Fruit fly (Drosophila melanogaster) whole organism, embryonic: ENCODE results near the gene dmrt11E.

Source experiments
- Awh ChIP-seq: fragments of 200-800 bp; sonication (Bioruptor generic); IDR thresholded peaks from 2 replicates; pipeline ENCODE4, ENCODE4 v1.3.6; 2022; ENCODE audit warnings: missing biosample characterization, missing genetic modification characterization
- Bteb2 ChIP-seq: fragments of 200-800 bp; sonication (Bioruptor generic); optimal IDR thresholded peaks from 2 replicates; lab custom pipeline; 2016; ENCODE audit warnings: missing biosample characterization, missing genetic modification characterization
- CG10274 ChIP-seq: fragments of 200-800 bp; sonication (Bioruptor generic); optimal IDR thresholded peaks from 3 replicates; lab custom pipeline; 2017; ENCODE audit warnings: missing biosample characterization, mild to moderate bottlenecking, missing genetic modification characterization
- CG10654 ChIP-seq: fragments of 200-800 bp; sonication (Bioruptor generic); optimal IDR thresholded peaks from 2 replicates; lab custom pipeline; 2016; ENCODE audit warnings: missing biosample characterization, missing genetic modification characterization
- CG11398 ChIP-seq: fragments of 200-800 bp; sonication (Bioruptor generic); optimal IDR thresholded peaks from 2 replicates; lab custom pipeline; 2016; ENCODE audit warnings: missing biosample characterization, missing genetic modification characterization
- CG11456 ChIP-seq: fragments of 200-800 bp; sonication (Bioruptor generic); IDR thresholded peaks from 3 replicates; pipeline ENCODE4 v1.3.6; 2022; ENCODE audit warnings: missing biosample characterization, missing genetic modification characterization
- CG11723 ChIP-seq: fragments of 200-800 bp; sonication (Bioruptor generic); optimal IDR thresholded peaks from 2 replicates; lab custom pipeline; 2017; ENCODE audit warnings: missing biosample characterization, mild to moderate bottlenecking, missing genetic modification characterization
- CG12071 ChIP-seq: fragments of 200-800 bp; sonication (Bioruptor generic); optimal IDR thresholded peaks from 3 replicates; lab custom pipeline; 2018; ENCODE audit warnings: missing biosample characterization, mild to moderate bottlenecking, missing genetic modification characterization
- CG13296 ChIP-seq: fragments of 200-800 bp; sonication (Bioruptor generic); optimal IDR thresholded peaks from 3 replicates; lab custom pipeline; 2018; ENCODE audit warnings: missing biosample characterization, mild to moderate bottlenecking, missing genetic modification characterization
- CG16863 ChIP-seq: fragments of 200-800 bp; sonication (Bioruptor generic); optimal IDR thresholded peaks from 3 replicates; lab custom pipeline; 2016; ENCODE audit warnings: missing biosample characterization, missing genetic modification characterization
- CG32767 ChIP-seq: fragments of 200-800 bp; sonication (Bioruptor generic); IDR thresholded peaks from 2 replicates; pipeline ENCODE4 v1.3.6; 2022; ENCODE audit warnings: missing biosample characterization, missing genetic modification characterization
- CG32772 ChIP-seq: fragments of 200-800 bp; sonication (Bioruptor generic); IDR thresholded peaks from 2 replicates; pipeline ENCODE4 v1.3.6; 2022; ENCODE audit warnings: missing biosample characterization, missing genetic modification characterization
- CG34224 ChIP-seq: fragments of 200-800 bp; sonication (Bioruptor generic); IDR thresholded peaks from 3 replicates; pipeline ENCODE4 v1.3.6; 2022; ENCODE audit warnings: missing biosample characterization, missing genetic modification characterization; ENCODE audit not compliant: partially characterized antibody
- CG4328 ChIP-seq: fragments of 200-800 bp; sonication (Bioruptor generic); optimal IDR thresholded peaks from 3 replicates; lab custom pipeline; 2017; ENCODE audit warnings: missing biosample characterization, missing genetic modification reagents, missing genetic modification characterization
- CG4360 ChIP-seq: fragments of 200-800 bp; sonication (Bioruptor generic); IDR thresholded peaks from 2 replicates; pipeline ENCODE4 v1.3.6; 2022; ENCODE audit warnings: missing biosample characterization, missing genetic modification characterization
- CG4404 ChIP-seq: fragments of 200-800 bp; sonication (Bioruptor generic); IDR thresholded peaks from 2 replicates; pipeline ENCODE4 v1.3.6; 2022; ENCODE audit warnings: missing biosample characterization, missing genetic modification characterization
- CG7357 ChIP-seq: fragments of 200-800 bp; sonication (Bioruptor generic); IDR thresholded peaks from 3 replicates; pipeline ENCODE4 v1.3.6; 2022; ENCODE audit warnings: missing biosample characterization, missing genetic modification characterization
- CG7745 ChIP-seq: fragments of 200-800 bp; sonication (Bioruptor generic); optimal IDR thresholded peaks from 2 replicates; lab custom pipeline; 2018; ENCODE audit warnings: missing biosample characterization, mild to moderate bottlenecking, missing genetic modification characterization, moderate library complexity
- CG7987 ChIP-seq: fragments of 200-800 bp; sonication (Bioruptor generic); optimal IDR thresholded peaks from 2 replicates; lab custom pipeline; 2018; ENCODE audit warnings: missing biosample characterization, mild to moderate bottlenecking, missing genetic modification characterization, moderate library complexity
- CG8089 ChIP-seq: fragments of 200-800 bp; sonication (Bioruptor generic); optimal IDR thresholded peaks from 3 replicates; lab custom pipeline; 2016; ENCODE audit warnings: missing biosample characterization, missing genetic modification characterization
- CG8765 ChIP-seq: fragments of 200-800 bp; sonication (Bioruptor generic); IDR thresholded peaks from 2 replicates; pipeline ENCODE4 v1.3.6; 2022; ENCODE audit warnings: missing biosample characterization, missing genetic modification characterization
- CTCF ChIP-seq: fragments of 200-800 bp; sonication (Bioruptor generic); optimal IDR thresholded peaks from 2 replicates; lab custom pipeline; 2017; ENCODE audit warnings: missing biosample characterization, mild to moderate bottlenecking, missing genetic modification characterization, moderate library complexity
- Camta ChIP-seq: fragments of 200-800 bp; sonication (Bioruptor generic); optimal IDR thresholded peaks from 2 replicates; lab custom pipeline; 2016; ENCODE audit warnings: missing biosample characterization, missing genetic modification characterization
- D19B ChIP-seq: fragments of 200-800 bp; sonication (Bioruptor generic); optimal IDR thresholded peaks from 2 replicates; lab custom pipeline; 2017; ENCODE audit warnings: missing biosample characterization, mild to moderate bottlenecking, missing genetic modification characterization
- Dbx ChIP-seq: fragments of 200-800 bp; sonication (Bioruptor generic); IDR thresholded peaks from 3 replicates; pipeline ENCODE4 v1.3.6; 2022; ENCODE audit warnings: missing biosample characterization, missing genetic modification characterization
- E2f2 ChIP-seq: fragments of 200-800 bp; sonication (Bioruptor generic); IDR thresholded peaks from 2 replicates; pipeline ENCODE4 v1.3.6; 2022; ENCODE audit warnings: missing biosample characterization, missing genetic modification characterization
- Ets97D ChIP-seq: fragments of 200-800 bp; sonication (Bioruptor generic); optimal IDR thresholded peaks from 3 replicates; lab custom pipeline; 2016; ENCODE audit warnings: missing biosample characterization, missing genetic modification characterization
- HLH3B ChIP-seq: fragments of 200-800 bp; sonication (Bioruptor generic); IDR thresholded peaks from 2 replicates; pipeline ENCODE4 v1.3.6; 2022; ENCODE audit warnings: missing biosample characterization, missing genetic modification characterization
- Lim3 ChIP-seq: fragments of 200-800 bp; sonication (Bioruptor generic); IDR thresholded peaks from 2 replicates; pipeline ENCODE4 v1.3.6; 2022; ENCODE audit warnings: missing biosample characterization, missing genetic modification characterization
- Oaz ChIP-seq: fragments of 200-800 bp; sonication (Bioruptor generic); IDR thresholded peaks from 2 replicates; pipeline ENCODE4 v1.3.6; 2022; ENCODE audit warnings: missing biosample characterization, missing genetic modification characterization
- Rx ChIP-seq: fragments of 200-800 bp; sonication (Bioruptor generic); IDR thresholded peaks from 2 replicates; pipeline ENCODE4 v1.3.6; 2022; ENCODE audit warnings: missing biosample characterization, missing genetic modification characterization
- Usf ChIP-seq: fragments of 200-800 bp; sonication (Bioruptor generic); optimal IDR thresholded peaks from 2 replicates; lab custom pipeline; 2017; ENCODE audit warnings: missing genotype, missing biosample characterization, missing genetic modification characterization
- ab ChIP-seq: fragments of 200-800 bp; sonication (Bioruptor generic); optimal IDR thresholded peaks from 2 replicates; lab custom pipeline; 2016; ENCODE audit warnings: missing biosample characterization, missing genetic modification characterization
- aop ChIP-seq: fragments of 200-800 bp; sonication (Bioruptor generic); IDR thresholded peaks from 2 replicates; pipeline ENCODE4 v1.3.6; 2022; ENCODE audit warnings: missing biosample characterization, missing genetic modification characterization
- ase ChIP-seq: fragments of 200-800 bp; sonication (Bioruptor generic); IDR thresholded peaks from 3 replicates; pipeline ENCODE4 v1.3.6; 2022; ENCODE audit warnings: missing biosample characterization, missing genetic modification characterization
- ash1 ChIP-seq: fragments of 200-800 bp; sonication (Bioruptor generic); optimal IDR thresholded peaks from 2 replicates; lab custom pipeline; 2018; ENCODE audit warnings: missing biosample characterization, mild to moderate bottlenecking, missing genetic modification characterization
- az2 ChIP-seq: fragments of 200-800 bp; sonication (Bioruptor generic); optimal IDR thresholded peaks from 3 replicates; lab custom pipeline; 2016; ENCODE audit warnings: missing biosample characterization, missing genetic modification characterization
- esg ChIP-seq: fragments of 200-800 bp; sonication (Bioruptor generic); conservative IDR thresholded peaks from 2 replicates; pipeline ENCODE4 v1.3.6; 2022; ENCODE audit warnings: missing biosample characterization, missing genetic modification characterization
- grn ChIP-seq: fragments of 200-800 bp; sonication (Bioruptor generic); optimal IDR thresholded peaks from 3 replicates; lab custom pipeline; 2017; ENCODE audit warnings: missing biosample characterization, missing genetic modification characterization
- ham ChIP-seq: fragments of 200-800 bp; sonication (Bioruptor generic); IDR thresholded peaks from 2 replicates; pipeline ENCODE4 v1.3.6; 2022; ENCODE audit warnings: missing biosample characterization, missing genetic modification characterization
- kni ChIP-seq: fragments of 200-800 bp; sonication (Bioruptor generic); optimal IDR thresholded peaks from 3 replicates; lab custom pipeline; 2017; ENCODE audit warnings: mild to moderate bottlenecking, missing biosample characterization, missing genetic modification reagents, missing genetic modification characterization
- lov ChIP-seq, 2 experiments: fragments of 200-800 bp in 1 of 2; fragments of >200 bp in 1 of 2; sonication (Bioruptor generic) in 1 of 2; IDR thresholded peaks in 1 of 2; optimal IDR thresholded peaks in 1 of 2; 2 replicates in 1 of 2; 3 replicates in 1 of 2; pipeline versions ENCODE4 v1.3.6 to Lab custom; 2017 to 2022; ENCODE audit warnings: missing biosample characterization in 1 of 2, missing genetic modification characterization in 1 of 2
- peb ChIP-seq: fragments of 200-800 bp; sonication (Bioruptor generic); IDR thresholded peaks from 2 replicates; pipeline ENCODE4 v1.3.6; 2022; ENCODE audit warnings: missing biosample characterization, missing genetic modification characterization
- pfk ChIP-seq: fragments of 200-800 bp; sonication (Bioruptor generic); optimal IDR thresholded peaks from 2 replicates; lab custom pipeline; 2018; ENCODE audit warnings: missing biosample characterization, mild to moderate bottlenecking, missing genetic modification characterization, moderate library complexity
- rib ChIP-seq: fragments of 200-800 bp; sonication (Bioruptor generic); IDR thresholded peaks from 2 replicates; pipeline ENCODE4 v1.3.6; 2022; ENCODE audit warnings: missing biosample characterization, missing genetic modification characterization
- slbo ChIP-seq: fragments of 200-800 bp; sonication (Bioruptor generic); IDR thresholded peaks from 2 replicates; pipeline ENCODE4 v1.3.6; 2022; ENCODE audit warnings: missing biosample characterization, missing genetic modification characterization
- slou ChIP-seq: fragments of 200-800 bp; sonication (Bioruptor generic); optimal IDR thresholded peaks from 3 replicates; lab custom pipeline; 2016; ENCODE audit warnings: missing biosample characterization, missing genetic modification characterization
- sug ChIP-seq: fragments of 200-800 bp; optimal IDR thresholded peaks from 2 replicates; lab custom pipeline; 2019; ENCODE audit warnings: missing biosample characterization, mild to moderate bottlenecking, missing genetic modification characterization, moderate library complexity
- ttk ChIP-seq: fragments of 200-800 bp; sonication (Bioruptor generic); IDR thresholded peaks from 2 replicates; pipeline ENCODE4 v2.1.2; 2022; ENCODE audit warnings: missing biosample characterization, missing genetic modification characterization
- vnd ChIP-seq: fragments of 200-800 bp; sonication (Bioruptor generic); IDR thresholded peaks from 3 replicates; pipeline ENCODE4 v1.3.6; 2022; ENCODE audit warnings: missing biosample characterization, missing genetic modification characterization; ENCODE audit not compliant: partially characterized antibody
- wek ChIP-seq: fragments of 200-800 bp; sonication (Bioruptor generic); optimal IDR thresholded peaks from 3 replicates; lab custom pipeline; 2018; ENCODE audit warnings: missing biosample characterization, mild to moderate bottlenecking, missing genetic modification characterization, moderate library complexity
- zf30C ChIP-seq: fragments of 200-800 bp; sonication (Bioruptor generic); optimal IDR thresholded peaks from 3 replicates; lab custom pipeline; 2018; ENCODE audit warnings: missing biosample characterization, mild to moderate bottlenecking, missing genetic modification characterization

The dmrt11E gene

dm6 chrX:13387373-13387850, 19.4 kb downstream of the dmrt11E start, which contains the start of the genes Ype and CG1662 (continued):
- TF ChIP-seq CG32772 (peak; percentile 56), CG4360 (GFP tag; lab: Robert Waterston, UW) (peak; percentile 88), CG7987 (GFP tag; lab: Kevin White, UChicago) (peak; percentile 24), ase (peak; percentile 42; the same call in 1 of the 3 replicates), Usf (GFP tag; lab: Kevin White, UChicago) (peak; percentile 68), aop (GFP tag; lab: Robert Waterston, UW) (no peak), CG4404 (GFP tag; lab: Robert Waterston, UW) (peak; percentile 74), ab (GFP tag; lab: Kevin White, UChicago) (peak; percentile 38), CG10274 (GFP tag; lab: Kevin White, UChicago) (no peak), CG11456 (GFP tag; lab: Robert Waterston, UW) (peak; percentile 84), Awh (0 out of 2 replicates have a peak, but pooled peaks have one; percentile 39), Dbx (peak; percentile 69), CG7357 (0 out of 3 replicates have a peak, but pooled peaks have one; percentile 27), CG7745 (no peak), Lim3 (GFP tag; lab: Robert Waterston, UW) (no peak), CTCF (GFP tag; lab: Kevin White, UChicago) (peak; percentile 20), slou (GFP tag; lab: Kevin White, UChicago) (peak; percentile 58), Rx (GFP tag; lab: Robert Waterston, UW) (peak; percentile 49), esg (GFP tag; lab: Robert Waterston, UW) (peak; percentile 64), HLH3B (GFP tag; lab: Robert Waterston, UW) (peak; percentile 45; the same call in 1 of the 2 replicates), CG8089 (peak; percentile 53), grn (GFP tag; lab: Kevin White, UChicago) (no peak), lov (optimal IDR thresholded peaks at IDR 0.05; lab: Kevin White, UChicago) (no peak), lov (GFP tag; IDR thresholded peaks at IDR 0.05; lab: Robert Waterston, UW) (0 out of 3 replicates have a peak, but pooled peaks have one; percentile 31), az2 (peak; percentile 78), ash1 (no peak), CG11398 (GFP tag; lab: Kevin White, UChicago) (no peak), CG11723 (GFP tag; lab: Kevin White, UChicago) (peak; percentile 51), wek (no peak), sug (tag; lab: Kevin White, UChicago) (peak; percentile 75), Bteb2 (GFP tag; lab: Kevin White, UChicago) (peak; percentile 49), E2f2 (GFP tag; lab: Robert Waterston, UW) (peak; percentile 61), CG34224 (no peak), Ets97D (GFP tag; lab: Kevin White, UChicago) (peak; percentile 63), CG12071 (GFP tag; lab: Kevin White, UChicago) (no peak), vnd (GFP tag; lab: Robert Waterston, UW) (peak; percentile 74), zf30C (GFP tag; lab: Kevin White, UChicago) (no peak), ttk (GFP tag; lab: Robert Waterston, UW) (peak; percentile 66), ham (no peak), Oaz (0 out of 2 replicates have a peak, but pooled peaks have one; percentile 16), Camta (GFP tag; lab: Kevin White, UChicago) (peak; percentile 57), CG8765 (GFP tag; lab: Robert Waterston, UW) (no peak), CG32767 (no peak), CG10654 (GFP tag; lab: Kevin White, UChicago) (peak; percentile 69), CG13296 (GFP tag; lab: Kevin White, UChicago) (peak; percentile 67), CG4328 (peak; percentile 67), pfk (GFP tag; lab: Kevin White, UChicago) (no peak), CG16863 (GFP tag; lab: Kevin White, UChicago) (peak; percentile 52), D19B (GFP tag; lab: Kevin White, UChicago) (peak; percentile 9), rib (GFP tag; lab: Robert Waterston, UW) (peak; percentile 63; the same call in 1 of the 2 replicates), slbo (GFP tag; lab: Robert Waterston, UW) (peak; percentile 85), peb (GFP tag; lab: Robert Waterston, UW) (no peak), kni (GFP tag; lab: Kevin White, UChicago) (peak; percentile 36)
